Worm (Caenorhabditis elegans) whole organism, L3 larva: ENCODE measurements around the gene F13A2.2.

Source experiments
- ZK546.5 ChIP-seq: sonication (generic microtip); optimal IDR thresholded peaks from 2 replicates; lab custom pipeline; 2017; ENCODE audit warnings: missing biosample characterization, missing genetic modification characterization
- aly-2 ChIP-seq: fragments of 150-350 bp; optimal IDR thresholded peaks from 2 replicates; lab custom pipeline; 2014; ENCODE audit warnings: missing biosample characterization, missing genetic modification characterization
- ama-1 ChIP-seq: fragments of 150-350 bp; optimal IDR thresholded peaks from 2 replicates; lab custom pipeline; 2018
- ceh-16 ChIP-seq: sonication (generic microtip); optimal IDR thresholded peaks from 2 replicates; lab custom pipeline; 2017; ENCODE audit warnings: missing biosample characterization, missing genetic modification characterization
- ceh-28 ChIP-seq: fragments of 150-350 bp; optimal IDR thresholded peaks from 2 replicates; lab custom pipeline; 2014; ENCODE audit warnings: missing biosample characterization, missing genetic modification reagents, missing genetic modification characterization
- ceh-82 ChIP-seq: fragments of 150-350 bp; optimal IDR thresholded peaks from 2 replicates; lab custom pipeline; 2014; ENCODE audit warnings: missing biosample characterization, missing genetic modification characterization
- ceh-9 ChIP-seq: sonication (generic microtip); optimal IDR thresholded peaks from 2 replicates; lab custom pipeline; 2018; ENCODE audit warnings: missing biosample characterization, missing genetic modification characterization
- daf-12 ChIP-seq: fragments of 150-350 bp; optimal IDR thresholded peaks from 2 replicates; lab custom pipeline; 2014; ENCODE audit warnings: missing biosample characterization, missing genetic modification reagents, missing genetic modification characterization
- egl-27 ChIP-seq: sonication (generic microtip); optimal IDR thresholded peaks from 4 replicates; lab custom pipeline; 2017; ENCODE audit warnings: missing biosample characterization, missing genetic modification reagents, missing genetic modification characterization
- egl-5 ChIP-seq: fragments of 150-350 bp; optimal IDR thresholded peaks from 2 replicates; lab custom pipeline; 2017; ENCODE audit warnings: missing biosample characterization, missing genetic modification reagents, missing genetic modification characterization, inconsistent platforms
- elt-1 ChIP-seq: fragments of 150-350 bp; optimal IDR thresholded peaks from 2 replicates; lab custom pipeline; 2014; ENCODE audit warnings: missing biosample characterization, missing genetic modification characterization
- elt-2 ChIP-seq: sonication (generic microtip); optimal IDR thresholded peaks from 2 replicates; lab custom pipeline; 2016; ENCODE audit warnings: missing genetic modification reagents, mild to moderate bottlenecking, missing genetic modification characterization, missing compliant biosample characterization
- elt-3 ChIP-seq, 3 experiments: fragments of 150-350 bp in 1 of 3; sonication (generic microtip) in 2 of 3; optimal IDR thresholded peaks; 2 replicates in 2 of 3; 4 replicates in 1 of 3; lab custom pipeline; 2014 to 2017; ENCODE audit warnings: missing biosample characterization in 3 of 3, missing genetic modification characterization in 3 of 3
- eor-1 ChIP-seq, 2 experiments: fragments of 150-350 bp; optimal IDR thresholded peaks; 2 replicates each; lab custom pipeline; 2014 to 2018; ENCODE audit warnings: missing biosample characterization in 2 of 2, missing genetic modification characterization in 2 of 2
- fkh-10 ChIP-seq: sonication (generic microtip); optimal IDR thresholded peaks from 2 replicates; lab custom pipeline; 2017; ENCODE audit warnings: missing biosample characterization, missing genetic modification reagents, missing genetic modification characterization
- fkh-2 ChIP-seq: fragments of 150-350 bp; optimal IDR thresholded peaks from 2 replicates; lab custom pipeline; 2014; ENCODE audit warnings: missing biosample characterization, missing genetic modification reagents, missing genetic modification characterization
- fos-1 ChIP-seq: fragments of 150-350 bp; optimal IDR thresholded peaks from 2 replicates; lab custom pipeline; 2014; ENCODE audit warnings: missing biosample characterization, missing genetic modification characterization
- hmg-11 ChIP-seq: sonication (generic microtip); optimal IDR thresholded peaks from 2 replicates; lab custom pipeline; 2016; ENCODE audit warnings: missing genetic modification characterization, missing compliant biosample characterization
- jun-1 ChIP-seq: fragments of 150-350 bp; optimal IDR thresholded peaks from 2 replicates; lab custom pipeline; 2014; ENCODE audit warnings: missing biosample characterization, missing genetic modification reagents, missing genetic modification characterization
- lin-15B ChIP-seq: fragments of 150-350 bp; optimal IDR thresholded peaks from 2 replicates; lab custom pipeline; 2014; ENCODE audit warnings: missing biosample characterization, missing genetic modification characterization
- lin-39 ChIP-seq: fragments of 150-350 bp; optimal IDR thresholded peaks from 2 replicates; lab custom pipeline; 2018; ENCODE audit warnings: missing biosample characterization, missing genetic modification reagents, missing genetic modification characterization
- mml-1 ChIP-seq: fragments of 150-350 bp; sonication (generic microtip); optimal IDR thresholded peaks from 3 replicates; lab custom pipeline; 2014; ENCODE audit warnings: missing biosample characterization, missing genetic modification characterization
- nfya-1 ChIP-seq: sonication (generic microtip); optimal IDR thresholded peaks from 2 replicates; lab custom pipeline; 2017; ENCODE audit warnings: missing genetic modification characterization, mild to moderate bottlenecking, missing compliant biosample characterization, antibody characterized with exemption, moderate library complexity; ENCODE audit not compliant: insufficient read depth
- nhr-12 ChIP-seq: fragments of 150-350 bp; optimal IDR thresholded peaks from 2 replicates; lab custom pipeline; 2014; ENCODE audit warnings: missing biosample characterization, missing genetic modification characterization
- nhr-23 ChIP-seq: fragments of 150-350 bp; optimal IDR thresholded peaks from 2 replicates; lab custom pipeline; 2014; ENCODE audit warnings: missing biosample characterization, missing genetic modification reagents, missing genetic modification characterization
- nhr-237 ChIP-seq: fragments of 150-350 bp; optimal IDR thresholded peaks from 2 replicates; lab custom pipeline; 2014; ENCODE audit warnings: missing biosample characterization, missing genetic modification characterization
- nhr-25 ChIP-seq: sonication (generic microtip); optimal IDR thresholded peaks from 2 replicates; lab custom pipeline; 2017; ENCODE audit warnings: missing biosample characterization, missing genetic modification characterization
- nhr-28 ChIP-seq: fragments of 150-350 bp; optimal IDR thresholded peaks from 2 replicates; lab custom pipeline; 2014; ENCODE audit warnings: missing biosample characterization, missing genetic modification characterization
- nhr-43 ChIP-seq: sonication (generic microtip); optimal IDR thresholded peaks from 2 replicates; lab custom pipeline; 2016; ENCODE audit warnings: mild to moderate bottlenecking, missing genetic modification characterization, missing compliant biosample characterization; ENCODE audit not compliant: poor library complexity, severe bottlenecking
- nhr-67 ChIP-seq: fragments of 150-350 bp; optimal IDR thresholded peaks from 2 replicates; lab custom pipeline; 2014; ENCODE audit warnings: missing biosample characterization, missing genetic modification characterization
- nhr-76 ChIP-seq: fragments of 150-350 bp; sonication (generic microtip); optimal IDR thresholded peaks from 5 replicates; lab custom pipeline; 2014; ENCODE audit warnings: missing biosample characterization, missing genetic modification characterization
- nhr-77 ChIP-seq: fragments of 150-350 bp; optimal IDR thresholded peaks from 2 replicates; lab custom pipeline; 2014; ENCODE audit warnings: missing biosample characterization, missing genetic modification characterization
- pqm-1 ChIP-seq: fragments of 150-350 bp; optimal IDR thresholded peaks from 2 replicates; lab custom pipeline; 2017; ENCODE audit warnings: missing biosample characterization, missing genetic modification characterization, inconsistent platforms
- sea-2 ChIP-seq: fragments of 150-350 bp; sonication (generic microtip); optimal IDR thresholded peaks from 4 replicates; lab custom pipeline; 2014; ENCODE audit warnings: missing biosample characterization, missing genetic modification reagents, missing genetic modification characterization
- skn-1 ChIP-seq: fragments of 150-350 bp; optimal IDR thresholded peaks from 2 replicates; lab custom pipeline; 2014; ENCODE audit warnings: missing biosample characterization, missing genetic modification characterization
- snpc-4 ChIP-seq: fragments of 150-350 bp; optimal IDR thresholded peaks from 2 replicates; lab custom pipeline; 2014; ENCODE audit warnings: missing biosample characterization, missing genetic modification characterization
- tbx-2 ChIP-seq: sonication (generic microtip); optimal IDR thresholded peaks from 2 replicates; lab custom pipeline; 2016; ENCODE audit warnings: mild to moderate bottlenecking, missing genetic modification characterization, missing compliant biosample characterization
- unc-39 ChIP-seq: sonication (generic microtip); optimal IDR thresholded peaks from 4 replicates; lab custom pipeline; 2017; ENCODE audit warnings: missing biosample characterization, missing genetic modification characterization
- unc-62 ChIP-seq: fragments of 150-350 bp; sonication (generic microtip); optimal IDR thresholded peaks from 4 replicates; lab custom pipeline; 2014; ENCODE audit warnings: missing biosample characterization, missing genetic modification reagents, missing genetic modification characterization
- zag-1 ChIP-seq: fragments of 150-350 bp; optimal IDR thresholded peaks from 2 replicates; lab custom pipeline; 2014; ENCODE audit warnings: missing biosample characterization, missing genetic modification characterization
- ztf-11 ChIP-seq: fragments of 150-350 bp; optimal IDR thresholded peaks from 2 replicates; lab custom pipeline; 2014; ENCODE audit warnings: missing biosample characterization, missing genetic modification characterization
- ztf-4 ChIP-seq: fragments of 150-350 bp; optimal IDR thresholded peaks from 2 replicates; lab custom pipeline; 2014; ENCODE audit warnings: missing biosample characterization, missing genetic modification characterization

Gene F13A2.2

DNA sequence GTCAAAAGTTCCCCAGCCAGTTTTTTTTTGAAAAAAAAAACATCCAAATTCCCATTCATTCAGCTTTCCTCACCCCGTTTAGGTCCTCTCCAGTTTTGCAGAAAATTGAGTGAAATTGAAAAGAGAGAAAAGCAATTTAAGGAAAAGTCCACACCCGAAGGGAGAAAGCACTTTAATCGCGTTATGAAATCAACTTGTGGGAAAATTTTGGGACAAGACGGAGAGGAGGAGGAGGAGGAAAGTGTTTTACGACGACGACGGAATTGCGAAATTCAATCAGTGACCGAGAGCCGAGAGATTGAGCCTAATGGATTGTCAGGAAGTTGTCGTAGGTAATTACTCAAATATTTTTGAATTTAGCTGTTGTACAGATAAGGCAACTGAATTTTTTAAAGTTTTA is 27.0 kb downstream of the F13A2.2 start:
- TF ChIP-seq ceh-16 (no peak), skn-1 (no peak), mml-1 (tag; lab: Kevin White, UChicago) (no peak), zag-1 (tag; lab: Kevin White, UChicago) (no peak), sea-2 (GFP tag; lab: Kevin White, UChicago) (no peak), fkh-10 (GFP tag; lab: Kevin White, UChicago) (no peak), tbx-2 (tag; lab: Kevin White, UChicago) (no peak), daf-12 (no peak), pqm-1 (tag; lab: Kevin White, UChicago) (no peak), nfya-1 (tag; lab: Kevin White, UChicago) (no peak), nhr-25 (tag; lab: Kevin White, UChicago) (no peak), ztf-4 (tag; lab: Kevin White, UChicago) (no peak), jun-1 (no peak)
- TF ChIP-seq, all 47 proteins: peak for 0

- TF ChIP-seq nhr-237 (tag; lab: Kevin White, UChicago) (no peak), unc-62 (GFP tag; lab: Kevin White, UChicago) (no peak), elt-3 (tag; optimal IDR thresholded peaks at IDR 0.05; lab: Kevin White, UChicago) (no peak), elt-1 (no peak), tbx-2 (tag; lab: Kevin White, UChicago) (no peak), nhr-76 (no peak), nhr-43 (tag; lab: Kevin White, UChicago) (no peak), ceh-82 (tag; lab: Kevin White, UChicago) (no peak), fos-1 (tag; lab: Kevin White, UChicago) (no peak), pqm-1 (tag; lab: Kevin White, UChicago) (no peak), ceh-28 (no peak), nhr-77 (tag; lab: Kevin White, UChicago) (no peak), eor-1 (tag; optimal IDR thresholded peaks at IDR 0.05; lab: Kevin White, UChicago) (no peak), fkh-10 (GFP tag; lab: Kevin White, UChicago) (no peak)
Measured at ce11 chrV:4356047-4356612, 28.3 kb downstream of the F13A2.2 start.

- TF ChIP-seq nfya-1 (tag; lab: Kevin White, UChicago) (peak; percentile 78), egl-5 (tag; lab: Kevin White, UChicago) (no peak), pqm-1 (tag; lab: Kevin White, UChicago) (peak; percentile 21), ceh-82 (tag; lab: Kevin White, UChicago) (no peak), eor-1 (tag; optimal IDR thresholded peaks at IDR 0.05; lab: Kevin White, UChicago) (no peak), hmg-11 (peak; percentile 74), nhr-12 (tag; lab: Kevin White, UChicago) (no peak), skn-1 (no peak), nhr-23 (tag; lab: Kevin White, UChicago) (peak; percentile 42), aly-2 (no peak), fos-1 (tag; lab: Kevin White, UChicago) (no peak), zag-1 (tag; lab: Kevin White, UChicago) (no peak), nhr-237 (tag; lab: Kevin White, UChicago) (no peak), nhr-77 (tag; lab: Kevin White, UChicago) (no peak), elt-2 (tag; lab: Kevin White, UChicago) (peak; percentile 35), fkh-2 (tag; lab: Kevin White, UChicago) (no peak), ama-1 (lab: Kevin White, UChicago) (peak; percentile 32), ztf-11 (tag; lab: Kevin White, UChicago) (no peak), ztf-4 (tag; lab: Kevin White, UChicago) (no peak), egl-27 (tag; lab: Kevin White, UChicago) (no peak), unc-39 (tag; lab: Kevin White, UChicago) (no peak), nhr-28 (tag; lab: Kevin White, UChicago) (no peak), ceh-9 (tag; lab: Kevin White, UChicago) (no peak), jun-1 (no peak), nhr-67 (tag; lab: Kevin White, UChicago) (no peak), lin-39 (peak; percentile 27), lin-15B (tag; lab: Kevin White, UChicago) (peak; percentile 75), snpc-4 (peak; percentile 1), ZK546.5 (tag; lab: Kevin White, UChicago) (no peak), nhr-25 (tag; lab: Kevin White, UChicago) (peak; percentile 68)
Measured at ce11 chrV:4346799-4347198, 37.6 kb downstream of the F13A2.2 start, which contains the start of gene mcm-7. Gene mcm-7, plus strand, starts transcription at chrV:4347166.
